Fruit fly (Drosophila melanogaster): ENCODE measurements around the gene CG32112.

- no peak for TF ChIP-seq Snoo (tag; optimal IDR thresholded peaks at IDR 0.05)
- no peak for TF ChIP-seq CG14655 (GFP tag; optimal IDR thresholded peaks at IDR 0.05)
- TF ChIP-seq CG15710 (tag; optimal IDR thresholded peaks at IDR 0.05) = no peak
- no peak for TF ChIP-seq CG12605 (GFP tag; IDR thresholded peaks at IDR 0.05)
- TF ChIP-seq CG32121 (GFP tag; IDR thresholded peaks at IDR 0.05) = no peak
- no peak for TF ChIP-seq Pif1A (GFP tag; optimal IDR thresholded peaks at IDR 0.05)
- TF ChIP-seq rn (GFP tag; IDR thresholded peaks at IDR 0.05) = no peak
- no peak for TF ChIP-seq CG8301 (tag; optimal IDR thresholded peaks at IDR 0.05)
- TF ChIP-seq D1 (tag; optimal IDR thresholded peaks at IDR 0.05) = no peak
- TF ChIP-seq CG13204 (GFP tag; optimal IDR thresholded peaks at IDR 0.05) = no peak
- TF ChIP-seq EcR (GFP tag; optimal IDR thresholded peaks at IDR 0.05) = no peak
Measured at dm6 chr3L:12729601-12730000, 11.9 kb upstream of the CG32112 start.

Measured in whole organism, pupa.